Fruit fly (Drosophila melanogaster) whole organism: ENCODE results near the gene PolD1.

Source experiments
- CG8478 ChIP-seq: fragments of >200 bp; optimal IDR thresholded peaks from 2 replicates; lab custom pipeline; 2018; ENCODE audit warnings: inconsistent platforms
- Dll ChIP-seq: fragments of >200 bp; optimal IDR thresholded peaks from 2 replicates; lab custom pipeline; 2017
- EcR ChIP-seq, 2 experiments: fragments of >200 bp; optimal IDR thresholded peaks; 2 replicates each; lab custom pipeline; 2017; ENCODE audit warnings: missing biosample characterization in 2 of 2, missing genetic modification characterization in 2 of 2, missing genetic modification reagents in 2 of 2
- usp ChIP-seq: fragments of >200 bp; optimal IDR thresholded peaks from 2 replicates; lab custom pipeline; 2017; ENCODE audit warnings: missing biosample characterization, missing genetic modification characterization, mixed read lengths

- TF ChIP-seq Dll (lab: Kevin White, UChicago) (no peak), CG8478 (lab: Kevin White, UChicago) (no peak), EcR (GFP tag; optimal IDR thresholded peaks at IDR 0.05; lab: Kevin White, UChicago) (no peak), usp (GFP tag; lab: Kevin White, UChicago) (no peak)
Observed at dm6 chr3L:15979912-15980311, 7.7 kb downstream of the PolD1 start, which contains the start of gene CG17027.
